Worm (Caenorhabditis elegans): Measurements from ENCODE around the gene nit-1.

ce11 chrIII:3907587-3907986, 14.4 kb upstream of the nit-1 start, which contains the start of gene mmcm-1:
- TF ChIP-seq nhr-23 (tag; optimal IDR thresholded peaks at IDR 0.05) (no peak), elt-3 (tag; optimal IDR thresholded peaks at IDR 0.05) (no peak), ztf-11 (tag; optimal IDR thresholded peaks at IDR 0.05) (no peak)
